Fruit fly (Drosophila melanogaster): ENCODE measurements around the gene Rab23.

DNA sequence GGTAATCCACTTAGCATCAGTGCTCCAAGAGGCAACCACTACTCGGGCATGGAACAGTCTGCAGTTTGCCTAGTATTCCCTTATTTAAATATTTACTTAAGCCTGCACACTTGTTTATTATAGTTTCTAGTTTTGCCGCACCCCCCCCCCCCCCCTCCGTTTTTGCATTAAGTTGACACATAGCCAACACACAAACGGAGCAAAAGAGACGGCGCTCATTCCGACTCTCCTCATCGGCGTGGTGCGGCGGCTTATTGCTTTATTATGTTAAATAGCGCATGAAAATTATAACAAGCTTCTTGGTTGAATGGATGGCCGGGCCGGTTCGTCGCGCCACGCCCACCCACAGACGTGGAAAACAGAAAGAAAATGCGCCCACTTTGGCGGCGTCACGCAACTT is 4.4 kb upstream of the Rab23 start:
- TF ChIP-seq CG32264 (GFP tag; optimal IDR thresholded peaks at IDR 0.05) (no peak), Rel (GFP tag; optimal IDR thresholded peaks at IDR 0.05) (no peak), Rel (tag; optimal IDR thresholded peaks at IDR 0.05) (no peak), psq (GFP tag; optimal IDR thresholded peaks at IDR 0.05) (no peak)

All from whole organism, wandering third instar larva.